Fruit fly (Drosophila melanogaster) whole organism, wandering third instar larva: Measurements from ENCODE around the gene Lim1.

ENCODE experiments used
- CG32264 ChIP-seq: fragments of 200-800 bp; sonication (Bioruptor generic); optimal IDR thresholded peaks from 2 replicates; lab custom pipeline; 2016; ENCODE audit warnings: missing biosample characterization, missing genetic modification characterization
- HLH106 ChIP-seq: fragments of 200-800 bp; optimal IDR thresholded peaks from 3 replicates; lab custom pipeline; 2019; ENCODE audit warnings: missing biosample characterization, mild to moderate bottlenecking, missing genetic modification characterization, moderate library complexity
- Hnf4 ChIP-seq: fragments of 200-800 bp; sonication (Bioruptor generic); optimal IDR thresholded peaks from 2 replicates; lab custom pipeline; 2016; ENCODE audit warnings: missing biosample characterization, mild to moderate bottlenecking, missing genetic modification characterization
- Vsx2 ChIP-seq: fragments of 200-300, 225-300 bp; sonication (Bioruptor generic); optimal IDR thresholded peaks from 2 replicates; lab custom pipeline; 2018; ENCODE audit warnings: missing biosample characterization, missing genetic modification characterization; ENCODE audit not compliant: partially characterized antibody
- fru ChIP-seq: fragments of 200-800 bp; sonication (Bioruptor generic); optimal IDR thresholded peaks from 3 replicates; lab custom pipeline; 2016; ENCODE audit warnings: missing biosample characterization, mild to moderate bottlenecking, missing genetic modification characterization
- jim ChIP-seq: fragments of 175-275, 200-325 bp; sonication (Bioruptor generic); optimal IDR thresholded peaks from 2 replicates; lab custom pipeline; 2016; ENCODE audit warnings: missing biosample characterization, mild to moderate bottlenecking, missing genetic modification characterization
- lola ChIP-seq: fragments of >200 bp; optimal IDR thresholded peaks from 2 replicates; lab custom pipeline; 2017; ENCODE audit warnings: missing biosample characterization, missing genetic modification characterization
- usp ChIP-seq: fragments of >200 bp; optimal IDR thresholded peaks from 2 replicates; lab custom pipeline; 2017; ENCODE audit warnings: missing biosample characterization, missing genetic modification characterization

DNA sequence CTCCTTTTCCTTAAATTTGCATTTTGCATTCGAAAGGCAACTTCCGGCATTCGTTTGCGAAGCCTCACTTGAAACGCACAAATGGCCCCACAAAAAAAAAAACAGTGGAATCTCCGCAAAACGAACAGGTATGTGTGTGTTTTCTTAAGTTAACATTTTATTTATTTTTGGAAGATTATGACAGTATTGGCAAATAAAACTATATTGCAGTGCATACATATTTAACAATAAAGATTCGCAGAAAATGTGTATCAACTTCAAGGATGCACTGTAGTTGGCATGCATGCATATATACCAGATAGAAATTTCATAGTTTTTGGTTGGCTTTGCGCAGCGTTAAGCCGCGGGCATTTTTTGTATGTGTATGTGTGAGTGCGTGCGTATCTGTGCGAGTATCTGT is 31.6 kb upstream of the Lim1 start:
- TF ChIP-seq jim (GFP tag; lab: Kevin White, UChicago), result no peak
- no peak for TF ChIP-seq HLH106 (tag; lab: Kevin White, UChicago)
- TF ChIP-seq CG32264, result no peak
- TF ChIP-seq usp (GFP tag; lab: Kevin White, UChicago), result no peak
- no peak for TF ChIP-seq Vsx2 (GFP tag; lab: Kevin White, UChicago)
- no peak for TF ChIP-seq Hnf4 (GFP tag; lab: Kevin White, UChicago)
- TF ChIP-seq fru (GFP tag; lab: Kevin White, UChicago), result no peak
- no peak for TF ChIP-seq lola (GFP tag; lab: Kevin White, UChicago)
